Worm (Caenorhabditis elegans): ENCODE measurements around the gene F21F8.5.
A peak's percentile ranks its signal among the peaks of the same experiment; 100 is the strongest.

DNA sequence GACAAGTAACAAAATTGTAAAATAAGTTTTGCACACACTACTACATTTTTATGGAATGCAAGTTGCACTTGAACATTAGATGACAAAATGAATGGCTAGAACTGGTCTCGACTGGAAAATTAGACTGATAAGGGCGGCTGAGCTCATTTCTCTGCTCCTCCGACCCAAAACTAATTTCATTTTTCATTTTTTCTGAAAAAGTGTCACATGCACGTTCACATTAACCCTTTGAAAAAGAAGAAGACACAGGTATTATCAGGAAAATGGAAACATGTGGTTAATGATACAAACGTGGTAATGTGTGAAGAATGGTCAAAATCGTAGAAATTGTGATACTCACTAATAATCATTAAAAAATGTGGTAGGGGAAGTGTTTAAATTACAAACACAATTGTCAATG lies 40.9 kb upstream of the F21F8.5 start:
- TF ChIP-seq unc-62 (GFP tag; optimal IDR thresholded peaks at IDR 0.05 in 1 of 2) = peak in 1 of 2 experiments; percentile 90
- TF ChIP-seq unc-62 (tag; optimal IDR thresholded peaks at IDR 0.05) = no peak
- no peak for TF ChIP-seq aly-2 (tag; optimal IDR thresholded peaks at IDR 0.05)
- no peak for TF ChIP-seq unc-39 (tag; optimal IDR thresholded peaks at IDR 0.05)
- TF ChIP-seq ZK546.5 (tag; optimal IDR thresholded peaks at IDR 0.05) = no peak
- TF ChIP-seq nhr-25 (tag; optimal IDR thresholded peaks at IDR 0.05; ENCODE audit: borderline replicate concordance, insufficient read depth) = no peak

All from whole organism, L4 larva.